Worm (Caenorhabditis elegans) whole organism, young adult: ENCODE measurements around the gene F22E12.1.

Experiments
- F57A8.1 ChIP-seq: fragments of 200-800 bp; sonication (Bioruptor generic); optimal IDR thresholded peaks from 2 replicates; lab custom pipeline; 2018; ENCODE audit warnings: mild to moderate bottlenecking, missing genetic modification characterization, moderate library complexity, missing compliant biosample characterization
- ceh-79 ChIP-seq: sonication (generic microtip); optimal IDR thresholded peaks from 2 replicates; lab custom pipeline; 2017; ENCODE audit warnings: mild to moderate bottlenecking, missing genetic modification characterization, missing compliant biosample characterization
- efl-1 ChIP-seq: fragments of 150-350 bp; optimal IDR thresholded peaks from 2 replicates; lab custom pipeline; 2014; ENCODE audit warnings: missing biosample characterization, missing genetic modification reagents, missing genetic modification characterization
- hmg-20 ChIP-seq: fragments of 200-800 bp; sonication (Bioruptor generic); IDR thresholded peaks from 2 replicates; pipeline ENCODE4 v1.3.6; 2022; ENCODE audit warnings: missing genetic modification reagents, missing genetic modification characterization, missing compliant biosample characterization
- rpc-1 ChIP-seq, 2 experiments: fragments of 150-350 bp in 1 of 2; sonication (generic microtip) in 1 of 2; optimal IDR thresholded peaks; 2 replicates each; lab custom pipeline; 2014 to 2018; ENCODE audit warnings: missing biosample characterization in 1 of 2, missing genetic modification characterization in 1 of 2, missing genetic modification reagents in 1 of 2, missing genotype in 1 of 2
- snpc-4 ChIP-seq, 5 experiments: fragments of 150-350 bp in 1 of 5; sonication (generic microtip) in 4 of 5; optimal IDR thresholded peaks; 2 replicates each; lab custom pipeline; 2014 to 2018; ENCODE audit warnings: missing genetic modification characterization in 5 of 5, missing biosample characterization in 3 of 5, antibody characterized with exemption in 2 of 5, mild to moderate bottlenecking in 2 of 5, missing compliant biosample characterization in 2 of 5, missing genotype in 2 of 5, moderate library complexity in 2 of 5, missing genetic modification reagents in 1 of 5
- unc-130 ChIP-seq: sonication (generic microtip); optimal IDR thresholded peaks from 2 replicates; lab custom pipeline; 2016; ENCODE audit warnings: missing genetic modification reagents, missing genetic modification characterization, missing compliant biosample characterization

ce11 chrV:10467104-10467503, 10.0 kb upstream of the F22E12.1 start:
- TF ChIP-seq rpc-1 (optimal IDR thresholded peaks at IDR 0.05; lab: Kevin White, UChicago) (no peak), rpc-1 (tag; optimal IDR thresholded peaks at IDR 0.05; lab: Kevin White, UChicago) (no peak), efl-1 (GFP tag; lab: Kevin White, UChicago) (no peak), snpc-4 (GFP tag; optimal IDR thresholded peaks at IDR 0.05; lab: Kevin White, UChicago) (no peak), snpc-4 (tag; optimal IDR thresholded peaks at IDR 0.05; lab: Kevin White, UChicago) (no peak), F57A8.1 (GFP tag; lab: Kevin White, UChicago) (no peak), unc-130 (GFP tag; lab: Kevin White, UChicago) (no peak), hmg-20 (GFP tag; lab: Robert Waterston, UW) (no peak), ceh-79 (tag; lab: Kevin White, UChicago) (no peak)
